Worm (Caenorhabditis elegans): ENCODE results near the gene cki-2.

- no peak for TF ChIP-seq pag-3 (tag; optimal IDR thresholded peaks at IDR 0.05; ENCODE audit: borderline replicate concordance, insufficient read depth)
- TF ChIP-seq elt-2 (tag; optimal IDR thresholded peaks at IDR 0.05), result no peak
- no peak for TF ChIP-seq isw-1 (GFP tag; IDR thresholded peaks at IDR 0.05)
These were observed 47.0 kb upstream of the cki-2 start for ce11 chrII:7769254-7769653.

Measured in whole organism, L1 larva.